Fruit fly (Drosophila melanogaster) whole organism, prepupa: Measurements from ENCODE around the gene CG43051.

Experiments
- CG10631 ChIP-seq: fragments of 200-800 bp; sonication (Bioruptor generic); optimal IDR thresholded peaks from 2 replicates; lab custom pipeline; 2016; ENCODE audit warnings: missing biosample characterization, missing genetic modification characterization
- CG10669 ChIP-seq: fragments of 200-800 bp; sonication (Bioruptor generic); optimal IDR thresholded peaks from 3 replicates; lab custom pipeline; 2018; ENCODE audit warnings: missing biosample characterization, mild to moderate bottlenecking, missing genetic modification characterization, moderate library complexity
- CG11294 ChIP-seq: fragments of 200-800 bp; sonication (Bioruptor generic); IDR thresholded peaks from 2 replicates; pipeline ENCODE4 v1.3.6; 2022; ENCODE audit warnings: missing biosample characterization, missing genetic modification characterization
- CG11762 ChIP-seq: fragments of 200-800 bp; sonication (Bioruptor generic); optimal IDR thresholded peaks from 3 replicates; lab custom pipeline; 2016; ENCODE audit warnings: missing biosample characterization, missing genetic modification characterization; ENCODE audit not compliant: insufficient read depth
- CG11902 ChIP-seq: fragments of 200-800 bp; sonication (Bioruptor generic); optimal IDR thresholded peaks from 3 replicates; lab custom pipeline; 2016; ENCODE audit warnings: missing biosample characterization, missing genetic modification characterization
- CG15336 ChIP-seq: fragments of 200-800 bp; sonication (Bioruptor generic); IDR thresholded peaks from 2 replicates; pipeline ENCODE4 v1.3.6; 2022; ENCODE audit warnings: missing biosample characterization, missing genetic modification characterization
- CG31627 ChIP-seq: fragments of 200-800 bp; sonication (Bioruptor generic); optimal IDR thresholded peaks from 3 replicates; lab custom pipeline; 2016; ENCODE audit warnings: missing biosample characterization, missing genetic modification characterization
- CG32006 ChIP-seq: fragments of 200-800 bp; sonication (Bioruptor generic); optimal IDR thresholded peaks from 3 replicates; lab custom pipeline; 2017; ENCODE audit warnings: missing biosample characterization, mild to moderate bottlenecking, missing genetic modification characterization
- CG34406 ChIP-seq: fragments of 200-800 bp; sonication (Bioruptor generic); optimal IDR thresholded peaks from 3 replicates; lab custom pipeline; 2016; ENCODE audit warnings: missing biosample characterization, missing genetic modification characterization
- CG3919 ChIP-seq: fragments of 200-800 bp; sonication (Bioruptor generic); optimal IDR thresholded peaks from 3 replicates; lab custom pipeline; 2016; ENCODE audit warnings: missing biosample characterization, missing genetic modification characterization
- CG6163 ChIP-seq: fragments of 200-800 bp; sonication (Bioruptor generic); IDR thresholded peaks from 3 replicates; pipeline ENCODE4 v1.3.6; 2022; ENCODE audit warnings: missing biosample characterization, missing genetic modification characterization
- CG6276 ChIP-seq: fragments of 200-800 bp; sonication (Bioruptor generic); optimal IDR thresholded peaks from 2 replicates; lab custom pipeline; 2017; ENCODE audit warnings: missing biosample characterization, mild to moderate bottlenecking, missing genetic modification characterization
- CG7368 ChIP-seq: fragments of 200-800 bp; sonication (Bioruptor generic); optimal IDR thresholded peaks from 3 replicates; lab custom pipeline; 2016; ENCODE audit warnings: missing biosample characterization, missing genetic modification characterization
- Eip75B ChIP-seq: fragments of 200-800 bp; sonication (Bioruptor generic); optimal IDR thresholded peaks from 3 replicates; lab custom pipeline; 2016; ENCODE audit warnings: missing biosample characterization, missing genetic modification characterization
- Eip78C ChIP-seq: fragments of 200-800 bp; sonication (Bioruptor generic); peaks from one replicate; lab custom pipeline; 2016; ENCODE audit warnings: missing biosample characterization, missing genetic modification characterization
- Eip93F ChIP-seq: fragments of 200-800 bp; sonication (Bioruptor generic); optimal IDR thresholded peaks from 2 replicates; lab custom pipeline; 2016; ENCODE audit warnings: missing biosample characterization, mild to moderate bottlenecking, missing genetic modification characterization
- Ets21C ChIP-seq: fragments of 200-800 bp; sonication (Bioruptor generic); optimal IDR thresholded peaks from 3 replicates; lab custom pipeline; 2016; ENCODE audit warnings: missing biosample characterization, missing genetic modification characterization
- Ets96B ChIP-seq: fragments of 200-800 bp; optimal IDR thresholded peaks from 2 replicates; lab custom pipeline; 2019; ENCODE audit warnings: missing biosample characterization, mild to moderate bottlenecking, missing genetic modification characterization, moderate library complexity
- Gug ChIP-seq: fragments of 200-800 bp; sonication (Bioruptor generic); IDR thresholded peaks from 2 replicates; pipeline ENCODE4 v1.3.6; 2022; ENCODE audit warnings: missing biosample characterization, missing genetic modification characterization
- Lpt ChIP-seq: fragments of 200-800 bp; sonication (Bioruptor generic); optimal IDR thresholded peaks from 3 replicates; lab custom pipeline; 2016; ENCODE audit warnings: missing biosample characterization, missing genetic modification characterization
- Met ChIP-seq: fragments of 200-800 bp; sonication (Bioruptor generic); optimal IDR thresholded peaks from 3 replicates; lab custom pipeline; 2016; ENCODE audit warnings: missing biosample characterization, missing genetic modification characterization
- OdsH ChIP-seq: fragments of 200-800 bp; sonication (Bioruptor generic); optimal IDR thresholded peaks from 3 replicates; lab custom pipeline; 2016; ENCODE audit warnings: missing biosample characterization, missing genetic modification characterization
- Smox ChIP-seq: fragments of 200-800 bp; sonication (Bioruptor generic); optimal IDR thresholded peaks from 3 replicates; lab custom pipeline; 2016; ENCODE audit warnings: missing biosample characterization, missing genetic modification characterization
- Sox102F ChIP-seq: fragments of 200-800 bp; sonication (Bioruptor generic); optimal IDR thresholded peaks from 2 replicates; lab custom pipeline; 2016; ENCODE audit warnings: missing biosample characterization, mild to moderate bottlenecking, missing genetic modification characterization
- Sox14 ChIP-seq: fragments of 200-800 bp; sonication (Bioruptor generic); optimal IDR thresholded peaks from 3 replicates; lab custom pipeline; 2016; ENCODE audit warnings: missing biosample characterization, missing genetic modification characterization
- achi ChIP-seq: fragments of 200-800 bp; sonication (Bioruptor generic); optimal IDR thresholded peaks from 3 replicates; lab custom pipeline; 2016; ENCODE audit warnings: missing biosample characterization, missing genetic modification characterization
- acj6 ChIP-seq: fragments of 200-800 bp; sonication (Bioruptor generic); optimal IDR thresholded peaks from 3 replicates; lab custom pipeline; 2016; ENCODE audit warnings: missing biosample characterization, missing genetic modification characterization
- cyc ChIP-seq: fragments of 200-800 bp; sonication (Bioruptor generic); optimal IDR thresholded peaks from 3 replicates; lab custom pipeline; 2016; ENCODE audit warnings: missing biosample characterization, missing genetic modification characterization
- dac ChIP-seq: fragments of 200-800 bp; sonication (Bioruptor generic); optimal IDR thresholded peaks from 2 replicates; lab custom pipeline; 2017; ENCODE audit warnings: missing biosample characterization, mild to moderate bottlenecking, missing genetic modification characterization
- eg ChIP-seq: fragments of 200-800 bp; sonication (Bioruptor generic); IDR thresholded peaks from 3 replicates; pipeline ENCODE4 v1.3.6; 2022; ENCODE audit warnings: missing biosample characterization, missing genetic modification characterization
- fd59A ChIP-seq: fragments of 200-800 bp; sonication (Bioruptor generic); optimal IDR thresholded peaks from 2 replicates; lab custom pipeline; 2017; ENCODE audit warnings: missing biosample characterization, mild to moderate bottlenecking, missing genetic modification characterization, missing genetic modification reagents
- fd85E ChIP-seq: fragments of 200-800 bp; sonication (Bioruptor generic); optimal IDR thresholded peaks from 3 replicates; lab custom pipeline; 2016; ENCODE audit warnings: missing biosample characterization, missing genetic modification characterization
- fkh ChIP-seq: fragments of 200-800 bp; sonication (Bioruptor generic); optimal IDR thresholded peaks from 3 replicates; lab custom pipeline; 2017; ENCODE audit warnings: missing biosample characterization, mild to moderate bottlenecking, missing genetic modification characterization, moderate library complexity
- pdm3 ChIP-seq: fragments of 200-800 bp; sonication (Bioruptor generic); optimal IDR thresholded peaks from 3 replicates; lab custom pipeline; 2016; ENCODE audit warnings: missing biosample characterization, missing genetic modification characterization
- salr ChIP-seq, 2 experiments: fragments of 200-800 bp; sonication (Bioruptor generic); optimal IDR thresholded peaks; 3 replicates each; lab custom pipeline; 2016 to 2018; ENCODE audit warnings: missing biosample characterization in 2 of 2, missing genetic modification characterization in 2 of 2, mild to moderate bottlenecking in 1 of 2
- ss ChIP-seq, 2 experiments: fragments of 200-800 bp; sonication (Bioruptor generic); optimal IDR thresholded peaks; 2 replicates in 1 of 2; 3 replicates in 1 of 2; lab custom pipeline; 2017 to 2018; ENCODE audit warnings: mild to moderate bottlenecking in 2 of 2, missing biosample characterization in 2 of 2, missing genetic modification characterization in 2 of 2, moderate library complexity in 1 of 2
- svp ChIP-seq: fragments of 200-800 bp; sonication (Bioruptor generic); peaks from one replicate; lab custom pipeline; 2016; ENCODE audit warnings: missing biosample characterization, missing genetic modification characterization
- vri ChIP-seq: fragments of 200-800 bp; sonication (Bioruptor generic); optimal IDR thresholded peaks from 3 replicates; lab custom pipeline; 2016; ENCODE audit warnings: missing biosample characterization, mild to moderate bottlenecking, missing genetic modification characterization

The CG43051 gene

dm6 chr2L:12460767-12461739 is 46.7 kb upstream of the CG43051 start (continued):
- TF ChIP-seq eg (GFP tag; lab: Robert Waterston, UW) (peak; percentile 80), svp (GFP tag; lab: Kevin White, UChicago) (peak; percentile 71), fd59A (GFP tag; lab: Kevin White, UChicago) (no peak), CG11294 (GFP tag; lab: Robert Waterston, UW) (no peak), cyc (no peak), CG10631 (GFP tag; lab: Kevin White, UChicago) (peak; percentile 32), CG34406 (GFP tag; lab: Kevin White, UChicago) (peak; percentile 69), achi (GFP tag; lab: Kevin White, UChicago) (peak; percentile 35), CG6276 (GFP tag; lab: Kevin White, UChicago) (peak; percentile 64), CG11762 (GFP tag; lab: Kevin White, UChicago) (no peak), CG7368 (GFP tag; lab: Kevin White, UChicago) (no peak), Eip75B (GFP tag; lab: Kevin White, UChicago) (peak; percentile 51), Met (GFP tag; lab: Kevin White, UChicago) (peak; percentile 63), CG10669 (GFP tag; lab: Kevin White, UChicago) (peak; percentile 50), OdsH (no peak), vri (GFP tag; lab: Kevin White, UChicago) (peak; percentile 78), Sox102F (peak; percentile 68), Gug (GFP tag; lab: Robert Waterston, UW) (no peak), fd85E (peak; percentile 54), Eip93F (peak; percentile 86), Lpt (GFP tag; lab: Kevin White, UChicago) (peak; percentile 42), acj6 (peak; percentile 8), Eip78C (GFP tag; lab: Kevin White, UChicago) (peak; percentile 88), CG3919 (GFP tag; lab: Kevin White, UChicago) (peak; percentile 58), pdm3 (peak; percentile 26), CG11902 (GFP tag; lab: Kevin White, UChicago) (no peak), CG32006 (GFP tag; lab: Kevin White, UChicago) (peak; percentile 18), CG15336 (no peak; the same call in 1 of the 2 replicates)

- TF ChIP-seq vri (GFP tag; lab: Kevin White, UChicago) (peak; percentile 54), Sox14 (GFP tag; lab: Kevin White, UChicago) (peak; percentile 2), Met (GFP tag; lab: Kevin White, UChicago) (no peak), ss (GFP tag; optimal IDR thresholded peaks at IDR 0.05; lab: Kevin White, UChicago) (no peak), Smox (GFP tag; lab: Kevin White, UChicago) (no peak), fkh (peak; percentile 65), salr (GFP tag; optimal IDR thresholded peaks at IDR 0.05; lab: Kevin White, UChicago) (no peak), achi (GFP tag; lab: Kevin White, UChicago) (no peak), CG31627 (GFP tag; lab: Kevin White, UChicago) (no peak), dac (no peak), Ets21C (no peak), Ets96B (no peak), Eip93F (peak; percentile 5)
Observed at dm6 chr2L:12463037-12463436, 44.7 kb upstream of the CG43051 start.

dm6 chr2L:12464065-12464464 is 43.7 kb upstream of the CG43051 start:
- TF ChIP-seq fkh (peak; percentile 15), CG6163 (GFP tag; lab: Robert Waterston, UW) (no peak)
